Fruit fly (Drosophila melanogaster) whole organism, prepupa: ENCODE results near the gene gd.

Source experiments
- Blimp-1 ChIP-seq: fragments of 200-800 bp; sonication (Bioruptor generic); optimal IDR thresholded peaks from 3 replicates; lab custom pipeline; 2017; ENCODE audit warnings: missing biosample characterization, missing genetic modification characterization, mild to moderate bottlenecking, moderate library complexity, missing genetic modification reagents
- CG10669 ChIP-seq: fragments of 200-800 bp; sonication (Bioruptor generic); optimal IDR thresholded peaks from 3 replicates; lab custom pipeline; 2018; ENCODE audit warnings: missing biosample characterization, mild to moderate bottlenecking, missing genetic modification characterization, moderate library complexity
- CG11762 ChIP-seq: fragments of 200-800 bp; sonication (Bioruptor generic); optimal IDR thresholded peaks from 3 replicates; lab custom pipeline; 2016; ENCODE audit warnings: missing biosample characterization, missing genetic modification characterization; ENCODE audit not compliant: insufficient read depth
- CG11902 ChIP-seq: fragments of 200-800 bp; sonication (Bioruptor generic); optimal IDR thresholded peaks from 3 replicates; lab custom pipeline; 2016; ENCODE audit warnings: missing biosample characterization, missing genetic modification characterization
- CG3032 ChIP-seq: fragments of 200-800 bp; optimal IDR thresholded peaks from 2 replicates; lab custom pipeline; 2019; ENCODE audit warnings: missing biosample characterization, mild to moderate bottlenecking, missing genetic modification characterization, moderate library complexity
- CG31627 ChIP-seq: fragments of 200-800 bp; sonication (Bioruptor generic); optimal IDR thresholded peaks from 3 replicates; lab custom pipeline; 2016; ENCODE audit warnings: missing biosample characterization, missing genetic modification characterization
- CG34406 ChIP-seq: fragments of 200-800 bp; sonication (Bioruptor generic); optimal IDR thresholded peaks from 3 replicates; lab custom pipeline; 2016; ENCODE audit warnings: missing biosample characterization, missing genetic modification characterization
- CG3919 ChIP-seq: fragments of 200-800 bp; sonication (Bioruptor generic); optimal IDR thresholded peaks from 3 replicates; lab custom pipeline; 2016; ENCODE audit warnings: missing biosample characterization, missing genetic modification characterization
- CG4318 ChIP-seq: fragments of 200-800 bp; sonication (Bioruptor generic); optimal IDR thresholded peaks from 3 replicates; lab custom pipeline; 2017; ENCODE audit warnings: missing biosample characterization, mild to moderate bottlenecking, missing genetic modification characterization
- CG6163 ChIP-seq: fragments of 200-800 bp; sonication (Bioruptor generic); IDR thresholded peaks from 3 replicates; pipeline ENCODE4 v1.3.6; 2022; ENCODE audit warnings: missing biosample characterization, missing genetic modification characterization
- CG6276 ChIP-seq: fragments of 200-800 bp; sonication (Bioruptor generic); optimal IDR thresholded peaks from 2 replicates; lab custom pipeline; 2017; ENCODE audit warnings: missing biosample characterization, mild to moderate bottlenecking, missing genetic modification characterization
- CG6792 ChIP-seq: fragments of 200-800 bp; sonication (Bioruptor generic); optimal IDR thresholded peaks from 3 replicates; lab custom pipeline; 2016; ENCODE audit warnings: missing biosample characterization, missing genetic modification characterization
- CG6808 ChIP-seq: fragments of 200-800 bp; sonication (Bioruptor generic); optimal IDR thresholded peaks from 3 replicates; lab custom pipeline; 2017; ENCODE audit warnings: missing biosample characterization, missing genetic modification characterization, mild to moderate bottlenecking, moderate library complexity, missing genetic modification reagents
- CG6854 ChIP-seq: fragments of 200-800 bp; sonication (Bioruptor generic); optimal IDR thresholded peaks from 2 replicates; lab custom pipeline; 2017; ENCODE audit warnings: missing biosample characterization, mild to moderate bottlenecking, missing genetic modification characterization
- CG8119 ChIP-seq: fragments of 200-800 bp; sonication (Bioruptor generic); IDR thresholded peaks from 3 replicates; pipeline ENCODE4 v1.3.6; 2022; ENCODE audit warnings: missing biosample characterization, missing genetic modification characterization
- CG8319 ChIP-seq: fragments of 200-800 bp; sonication (Bioruptor generic); optimal IDR thresholded peaks from 3 replicates; lab custom pipeline; 2016; ENCODE audit warnings: missing biosample characterization, missing genetic modification characterization
- CG8632 ChIP-seq: fragments of 200-800 bp; sonication (Bioruptor generic); optimal IDR thresholded peaks from 3 replicates; lab custom pipeline; 2016; ENCODE audit warnings: missing biosample characterization, missing genetic modification characterization
- CG9139 ChIP-seq: fragments of 200-800 bp; sonication (Bioruptor generic); optimal IDR thresholded peaks from 3 replicates; lab custom pipeline; 2017; ENCODE audit warnings: missing biosample characterization, mild to moderate bottlenecking, missing genetic modification characterization
- Eip75B ChIP-seq: fragments of 200-800 bp; sonication (Bioruptor generic); optimal IDR thresholded peaks from 3 replicates; lab custom pipeline; 2016; ENCODE audit warnings: missing biosample characterization, missing genetic modification characterization
- Eip93F ChIP-seq: fragments of 200-800 bp; sonication (Bioruptor generic); optimal IDR thresholded peaks from 2 replicates; lab custom pipeline; 2016; ENCODE audit warnings: missing biosample characterization, mild to moderate bottlenecking, missing genetic modification characterization
- Ets21C ChIP-seq: fragments of 200-800 bp; sonication (Bioruptor generic); optimal IDR thresholded peaks from 3 replicates; lab custom pipeline; 2016; ENCODE audit warnings: missing biosample characterization, missing genetic modification characterization
- Ets96B ChIP-seq: fragments of 200-800 bp; optimal IDR thresholded peaks from 2 replicates; lab custom pipeline; 2019; ENCODE audit warnings: missing biosample characterization, mild to moderate bottlenecking, missing genetic modification characterization, moderate library complexity
- Hr38 ChIP-seq: sonication (Bioruptor generic); optimal IDR thresholded peaks from 2 replicates; lab custom pipeline; 2016; ENCODE audit warnings: missing biosample characterization, missing genetic modification characterization
- Hr39 ChIP-seq: fragments of 200-800 bp; sonication (Bioruptor generic); optimal IDR thresholded peaks from 2 replicates; lab custom pipeline; 2016; ENCODE audit warnings: missing biosample characterization, missing genetic modification characterization
- Hr4 ChIP-seq: fragments of 200-800 bp; sonication (Bioruptor generic); optimal IDR thresholded peaks from 3 replicates; lab custom pipeline; 2016; ENCODE audit warnings: missing biosample characterization, missing genetic modification characterization
- Lpt ChIP-seq: fragments of 200-800 bp; sonication (Bioruptor generic); optimal IDR thresholded peaks from 3 replicates; lab custom pipeline; 2016; ENCODE audit warnings: missing biosample characterization, missing genetic modification characterization
- OdsH ChIP-seq: fragments of 200-800 bp; sonication (Bioruptor generic); optimal IDR thresholded peaks from 3 replicates; lab custom pipeline; 2016; ENCODE audit warnings: missing biosample characterization, missing genetic modification characterization
- Smox ChIP-seq: fragments of 200-800 bp; sonication (Bioruptor generic); optimal IDR thresholded peaks from 3 replicates; lab custom pipeline; 2016; ENCODE audit warnings: missing biosample characterization, missing genetic modification characterization
- Sox14 ChIP-seq: fragments of 200-800 bp; sonication (Bioruptor generic); optimal IDR thresholded peaks from 3 replicates; lab custom pipeline; 2016; ENCODE audit warnings: missing biosample characterization, missing genetic modification characterization
- acj6 ChIP-seq: fragments of 200-800 bp; sonication (Bioruptor generic); optimal IDR thresholded peaks from 3 replicates; lab custom pipeline; 2016; ENCODE audit warnings: missing biosample characterization, missing genetic modification characterization
- cyc ChIP-seq: fragments of 200-800 bp; sonication (Bioruptor generic); optimal IDR thresholded peaks from 3 replicates; lab custom pipeline; 2016; ENCODE audit warnings: missing biosample characterization, missing genetic modification characterization
- dac ChIP-seq: fragments of 200-800 bp; sonication (Bioruptor generic); optimal IDR thresholded peaks from 2 replicates; lab custom pipeline; 2017; ENCODE audit warnings: missing biosample characterization, mild to moderate bottlenecking, missing genetic modification characterization
- dsx ChIP-seq: fragments of 200-800 bp; optimal IDR thresholded peaks from 3 replicates; lab custom pipeline; 2019; ENCODE audit warnings: missing biosample characterization, mild to moderate bottlenecking, missing genetic modification characterization, moderate library complexity; ENCODE audit not compliant: poor library complexity, severe bottlenecking
- esn ChIP-seq: fragments of 200-800 bp; sonication (Bioruptor generic); optimal IDR thresholded peaks from 2 replicates; lab custom pipeline; 2016; ENCODE audit warnings: missing biosample characterization, mild to moderate bottlenecking, missing genetic modification characterization, moderate library complexity
- fd85E ChIP-seq: fragments of 200-800 bp; sonication (Bioruptor generic); optimal IDR thresholded peaks from 3 replicates; lab custom pipeline; 2016; ENCODE audit warnings: missing biosample characterization, missing genetic modification characterization
- lz ChIP-seq: fragments of 200-800 bp; sonication (Bioruptor generic); optimal IDR thresholded peaks from 3 replicates; lab custom pipeline; 2016; ENCODE audit warnings: missing biosample characterization, missing genetic modification characterization
- net ChIP-seq: fragments of 200-800 bp; sonication (Bioruptor generic); optimal IDR thresholded peaks from 3 replicates; lab custom pipeline; 2016; ENCODE audit warnings: missing biosample characterization, missing genetic modification characterization
- salr ChIP-seq, 2 experiments: fragments of 200-800 bp; sonication (Bioruptor generic); optimal IDR thresholded peaks; 3 replicates each; lab custom pipeline; 2016 to 2018; ENCODE audit warnings: missing biosample characterization in 2 of 2, missing genetic modification characterization in 2 of 2, mild to moderate bottlenecking in 1 of 2
- spab ChIP-seq: fragments of 200-800 bp; sonication (Bioruptor generic); optimal IDR thresholded peaks from 2 replicates; lab custom pipeline; 2017; ENCODE audit warnings: missing biosample characterization, mild to moderate bottlenecking, missing genetic modification characterization, missing genetic modification reagents
- ss ChIP-seq, 2 experiments: fragments of 200-800 bp; sonication (Bioruptor generic); optimal IDR thresholded peaks; 2 replicates in 1 of 2; 3 replicates in 1 of 2; lab custom pipeline; 2017 to 2018; ENCODE audit warnings: mild to moderate bottlenecking in 2 of 2, missing biosample characterization in 2 of 2, missing genetic modification characterization in 2 of 2, moderate library complexity in 1 of 2
- svp ChIP-seq: fragments of 200-800 bp; sonication (Bioruptor generic); peaks from one replicate; lab custom pipeline; 2016; ENCODE audit warnings: missing biosample characterization, missing genetic modification characterization

gd gene

dm6 chrX:12003437-12004394, 16.2 kb upstream of the gd start, which contains the start of gene fw (continued):
- peak; percentile 83 for TF ChIP-seq Hr39
- no peak for TF ChIP-seq Blimp-1
- TF ChIP-seq CG4318 (GFP tag; lab: Kevin White, UChicago): no peak
- TF ChIP-seq CG6163 (GFP tag; lab: Robert Waterston, UW): peak; percentile 81
- TF ChIP-seq spab: no peak
- TF ChIP-seq Eip75B (GFP tag; lab: Kevin White, UChicago): peak; percentile 80
- TF ChIP-seq CG11902 (GFP tag; lab: Kevin White, UChicago): peak; percentile 16
- no peak for TF ChIP-seq fd85E (GFP tag; lab: Kevin White, UChicago)
- no peak for TF ChIP-seq OdsH (GFP tag; lab: Kevin White, UChicago)
- no peak for TF ChIP-seq CG6808 (GFP tag; lab: Kevin White, UChicago)
- TF ChIP-seq CG6854 (GFP tag; lab: Kevin White, UChicago): no peak
- TF ChIP-seq ss (GFP tag; optimal IDR thresholded peaks at IDR 0.05; lab: Kevin White, UChicago): no peak
- TF ChIP-seq CG9139 (GFP tag; lab: Kevin White, UChicago): peak; percentile 18
- TF ChIP-seq acj6 (GFP tag; lab: Kevin White, UChicago): peak; percentile 71
- no peak for TF ChIP-seq CG11762 (GFP tag; lab: Kevin White, UChicago)
- peak; percentile 75 for TF ChIP-seq Smox (GFP tag; lab: Kevin White, UChicago)
- TF ChIP-seq CG31627 (GFP tag; lab: Kevin White, UChicago): peak; percentile 75
- no peak for TF ChIP-seq Hr38
- TF ChIP-seq CG8632 (GFP tag; lab: Kevin White, UChicago): no peak

dm6 chrX:12001005-12001404, 13.4 kb upstream of the gd start:
- peak; percentile 85 for TF ChIP-seq Blimp-1
- no peak for TF ChIP-seq CG8319
- TF ChIP-seq, all 60 proteins: peak for 1

DNA sequence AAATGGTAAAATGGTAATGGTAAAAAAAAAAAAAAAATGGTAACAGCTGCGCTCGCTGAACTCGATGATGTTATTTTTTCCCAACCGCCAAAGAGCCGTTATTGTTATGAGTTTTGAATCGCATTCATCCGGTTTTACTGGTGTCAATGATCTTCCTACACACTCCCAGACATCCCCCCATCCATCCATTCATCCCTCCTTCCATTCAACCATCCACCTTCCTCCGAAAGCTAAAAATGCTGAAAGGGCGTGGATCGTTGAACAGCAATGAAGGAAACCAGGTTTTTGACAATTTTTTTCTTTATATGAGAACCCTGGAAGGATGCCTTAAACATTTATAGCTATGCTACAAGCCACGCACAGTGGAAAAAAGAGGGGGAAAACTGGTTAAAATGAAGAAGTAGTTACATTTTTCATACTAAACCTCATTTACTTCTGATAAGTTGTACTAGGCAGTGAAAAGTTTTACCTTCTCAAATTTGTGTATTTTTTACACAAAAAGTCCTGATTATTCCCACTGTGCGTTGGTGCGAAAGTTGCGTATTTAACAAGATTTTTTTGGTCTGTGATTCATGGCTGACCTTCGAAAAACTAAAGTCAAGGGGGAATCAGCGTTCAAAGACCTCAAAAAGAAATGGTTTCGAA, 12.5 kb upstream of the gd start:
- TF ChIP-seq CG6792 (GFP tag; lab: Kevin White, UChicago) (peak; percentile 63), Hr38 (no peak), Eip75B (GFP tag; lab: Kevin White, UChicago) (peak; percentile 53), CG34406 (GFP tag; lab: Kevin White, UChicago) (peak; percentile 55), Hr4 (GFP tag; lab: Kevin White, UChicago) (peak; percentile 45), salr (GFP tag; optimal IDR thresholded peaks at IDR 0.05; lab: Kevin White, UChicago) (peak in 1 of 2 experiments; percentile 29), CG11902 (GFP tag; lab: Kevin White, UChicago) (peak; percentile 25), CG3919 (GFP tag; lab: Kevin White, UChicago) (peak; percentile 64), CG9139 (GFP tag; lab: Kevin White, UChicago) (no peak), CG31627 (GFP tag; lab: Kevin White, UChicago) (peak; percentile 38), CG10669 (peak; percentile 57), CG6163 (GFP tag; lab: Robert Waterston, UW) (peak; percentile 69; the same call in 2 of the 3 replicates), ss (GFP tag; optimal IDR thresholded peaks at IDR 0.05; lab: Kevin White, UChicago) (peak; percentile 3 to 74), lz (GFP tag; lab: Kevin White, UChicago) (peak; percentile 44), dac (GFP tag; lab: Kevin White, UChicago) (no peak), Ets21C (GFP tag; lab: Kevin White, UChicago) (peak; percentile 23), CG8119 (peak; percentile 40; the same call in 2 of the 3 replicates), CG6276 (GFP tag; lab: Kevin White, UChicago) (peak; percentile 37), Sox14 (GFP tag; lab: Kevin White, UChicago) (peak; percentile 45), cyc (GFP tag; lab: Kevin White, UChicago) (peak; percentile 45), fd85E (GFP tag; lab: Kevin White, UChicago) (no peak), CG3032 (tag; lab: Kevin White, UChicago) (peak; percentile 60), CG6854 (GFP tag; lab: Kevin White, UChicago) (no peak), CG6808 (GFP tag; lab: Kevin White, UChicago) (peak; percentile 15), dsx (GFP tag; lab: Kevin White, UChicago) (peak; percentile 56), acj6 (GFP tag; lab: Kevin White, UChicago) (peak; percentile 60), Eip93F (no peak), Ets96B (peak; percentile 63), CG11762 (GFP tag; lab: Kevin White, UChicago) (peak; percentile 55), Lpt (no peak), Hr39 (peak; percentile 57), spab (peak; percentile 49), net (GFP tag; lab: Kevin White, UChicago) (peak; percentile 65), esn (peak; percentile 61), svp (GFP tag; lab: Kevin White, UChicago) (peak; percentile 71)
